Worm (Caenorhabditis elegans) whole organism, L2 larva: ENCODE results near the gene nlp-66.

Source experiments
- dmd-4 ChIP-seq: sonication (generic microtip); optimal IDR thresholded peaks from 2 replicates; lab custom pipeline; 2017; ENCODE audit warnings: missing biosample characterization, missing genetic modification characterization
- lin-13 ChIP-seq: fragments of 150-350 bp; optimal IDR thresholded peaks from 2 replicates; lab custom pipeline; 2014; ENCODE audit warnings: missing biosample characterization, missing genetic modification reagents, missing genetic modification characterization
- nhr-12 ChIP-seq: fragments of 150-350 bp; optimal IDR thresholded peaks from 2 replicates; lab custom pipeline; 2014; ENCODE audit warnings: missing biosample characterization, missing genetic modification characterization
- unc-39 ChIP-seq: fragments of 150-350 bp; optimal IDR thresholded peaks from 2 replicates; lab custom pipeline; 2014; ENCODE audit warnings: missing biosample characterization, missing genetic modification characterization
- ztf-4 ChIP-seq: fragments of 150-350 bp; optimal IDR thresholded peaks from 2 replicates; lab custom pipeline; 2014; ENCODE audit warnings: missing biosample characterization, missing genetic modification characterization

DNA sequence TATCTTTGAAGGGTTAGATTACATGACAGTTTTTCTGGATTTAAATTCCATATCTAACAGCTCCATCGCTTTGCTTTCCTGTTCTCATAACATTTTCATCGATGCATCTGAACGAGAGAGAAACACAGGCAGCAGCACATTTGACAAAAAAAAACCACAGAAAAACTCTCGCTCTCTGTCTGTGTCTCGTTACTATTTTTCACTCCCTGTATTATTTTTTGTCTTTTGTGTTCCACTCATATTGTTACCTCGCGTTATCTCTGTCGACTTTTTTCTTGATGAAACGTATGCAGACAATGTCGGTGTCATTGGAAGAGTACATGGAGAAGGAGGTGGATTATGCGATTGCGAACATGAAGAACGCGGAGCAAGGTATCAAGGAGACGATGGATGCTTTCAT is 27.7 kb downstream of the nlp-66 start, which contains the start of gene W04G3.11:
- no peak for TF ChIP-seq lin-13 (GFP tag; lab: Kevin White, UChicago)
- no peak for TF ChIP-seq ztf-4 (tag; lab: Kevin White, UChicago)
- no peak for TF ChIP-seq unc-39
- TF ChIP-seq nhr-12 (tag; lab: Kevin White, UChicago), result no peak
- TF ChIP-seq dmd-4 (tag; lab: Kevin White, UChicago), result no peak
